Worm (Caenorhabditis elegans) whole organism, young adult: ENCODE results near the gene txt-4.

Experiments used
- B0336.3 ChIP-seq: fragments of 200-800 bp; sonication (Bioruptor generic); IDR thresholded peaks from 2 replicates; pipeline ENCODE4 v1.3.6; 2022; ENCODE audit warnings: missing genetic modification characterization, missing compliant biosample characterization
- C06A6.2 ChIP-seq: fragments of 200-800 bp; sonication (Bioruptor generic); conservative IDR thresholded peaks from 2 replicates; pipeline ENCODE4 v1.3.6; 2022; ENCODE audit warnings: missing genetic modification characterization, missing compliant biosample characterization
- C17E4.6 ChIP-seq: fragments of 200-800 bp; sonication (Bioruptor generic); IDR thresholded peaks from 2 replicates; pipeline ENCODE4 v1.3.6; 2022; ENCODE audit warnings: missing genetic modification reagents, missing genetic modification characterization, missing compliant biosample characterization
- D2030.7 ChIP-seq: fragments of 200-800 bp; sonication (Bioruptor generic); IDR thresholded peaks from 2 replicates; pipeline ENCODE4 v1.3.6; 2022; ENCODE audit warnings: missing genetic modification reagents, missing genetic modification characterization, missing compliant biosample characterization
- F37B4.10 ChIP-seq: fragments of 200-800 bp; sonication (Bioruptor generic); IDR thresholded peaks from 2 replicates; pipeline ENCODE4 v1.3.6; 2022; ENCODE audit warnings: missing genetic modification characterization, missing compliant biosample characterization
- F39B2.1 ChIP-seq: fragments of 200-800 bp; sonication (Bioruptor generic); IDR thresholded peaks from 2 replicates; pipeline ENCODE4 v1.3.6; 2022; ENCODE audit warnings: missing genetic modification reagents, missing genetic modification characterization, missing compliant biosample characterization
- K11D2.4 ChIP-seq: fragments of 200-800 bp; sonication (Bioruptor generic); IDR thresholded peaks from 2 replicates; pipeline ENCODE4 v1.3.6; 2022; ENCODE audit warnings: missing genetic modification reagents, missing genetic modification characterization, missing compliant biosample characterization
- Y95B8A.8 ChIP-seq: fragments of 200-800 bp; sonication (Bioruptor generic); IDR thresholded peaks from 2 replicates; pipeline ENCODE4 v1.3.6; 2022; ENCODE audit warnings: missing genetic modification reagents, missing genetic modification characterization, missing compliant biosample characterization
- atf-7 ChIP-seq: sonication (generic microtip); optimal IDR thresholded peaks from 2 replicates; lab custom pipeline; 2017; ENCODE audit warnings: mild to moderate bottlenecking, missing genetic modification characterization, missing compliant biosample characterization
- attf-3 ChIP-seq: fragments of 200-800 bp; sonication (Bioruptor generic); conservative IDR thresholded peaks from 2 replicates; pipeline ENCODE4 v1.3.6; 2022; ENCODE audit warnings: missing genetic modification reagents, missing genetic modification characterization, missing compliant biosample characterization
- attf-5 ChIP-seq: fragments of 200-800 bp; sonication (Bioruptor generic); optimal IDR thresholded peaks from 2 replicates; lab custom pipeline; 2018; ENCODE audit warnings: mild to moderate bottlenecking, missing genetic modification characterization, missing compliant biosample characterization
- ccch-3 ChIP-seq: fragments of 200-800 bp; sonication (Bioruptor generic); optimal IDR thresholded peaks from 2 replicates; lab custom pipeline; 2018; ENCODE audit warnings: mild to moderate bottlenecking, missing genetic modification characterization, missing compliant biosample characterization
- ceh-91 ChIP-seq: fragments of 200-800 bp; sonication (Bioruptor generic); IDR thresholded peaks from 2 replicates; pipeline ENCODE4 v1.3.6; 2022; ENCODE audit warnings: missing genetic modification reagents, missing genetic modification characterization, missing compliant biosample characterization
- die-1 ChIP-seq: sonication (generic microtip); optimal IDR thresholded peaks from 2 replicates; lab custom pipeline; 2016; ENCODE audit warnings: missing genotype, mild to moderate bottlenecking, missing genetic modification characterization, missing compliant biosample characterization
- dox-1 ChIP-seq: fragments of 200-800 bp; sonication (Bioruptor generic); IDR thresholded peaks from 2 replicates; pipeline ENCODE4 v1.3.6; 2022; ENCODE audit warnings: missing genetic modification reagents, missing genetic modification characterization, missing compliant biosample characterization
- egrh-3 ChIP-seq: fragments of 200-800 bp; sonication (Bioruptor generic); IDR thresholded peaks from 2 replicates; pipeline ENCODE4 v1.3.6; 2022; ENCODE audit warnings: missing genetic modification reagents, missing genetic modification characterization, missing compliant biosample characterization
- ets-4 ChIP-seq: fragments of 200-800 bp; sonication (Bioruptor generic); optimal IDR thresholded peaks from 2 replicates; lab custom pipeline; 2018; ENCODE audit warnings: mild to moderate bottlenecking, missing genetic modification characterization, missing compliant biosample characterization
- gei-17 ChIP-seq: fragments of 200-800 bp; sonication (Bioruptor generic); optimal IDR thresholded peaks from 2 replicates; lab custom pipeline; 2018; ENCODE audit warnings: mild to moderate bottlenecking, missing genetic modification characterization, missing compliant biosample characterization
- hmg-1.2 ChIP-seq: fragments of 200-800 bp; sonication (Bioruptor generic); IDR thresholded peaks from 2 replicates; pipeline ENCODE4 v1.3.6; 2022; ENCODE audit warnings: missing genetic modification reagents, missing genetic modification characterization, missing compliant biosample characterization
- lin-26 ChIP-seq: fragments of 200-800 bp; sonication (Bioruptor generic); IDR thresholded peaks from 2 replicates; pipeline ENCODE4 v1.3.6; 2022; ENCODE audit warnings: missing genetic modification reagents, missing genetic modification characterization, missing compliant biosample characterization
- lin-35 ChIP-seq, 3 experiments: fragments of 150-350 bp in 2 of 3; sonication (generic microtip) in 1 of 3; optimal IDR thresholded peaks; 2 replicates each; lab custom pipeline; 2014 to 2018; ENCODE audit warnings: missing biosample characterization in 3 of 3, missing genetic modification characterization in 3 of 3, missing genetic modification reagents in 3 of 3
- madf-3 ChIP-seq: fragments of 200-800 bp; sonication (Bioruptor generic); IDR thresholded peaks from 2 replicates; pipeline ENCODE4 v1.3.6; 2022; ENCODE audit warnings: missing genetic modification reagents, missing genetic modification characterization, missing compliant biosample characterization
- madf-6 ChIP-seq: fragments of 200-800 bp; sonication (Bioruptor generic); IDR thresholded peaks from 2 replicates; pipeline ENCODE4 v1.3.6; 2022; ENCODE audit warnings: missing genetic modification reagents, missing genetic modification characterization, missing compliant biosample characterization
- mcd-1 ChIP-seq: fragments of 200-800 bp; sonication (Bioruptor generic); IDR thresholded peaks from 2 replicates; pipeline ENCODE4 v1.3.6; 2022; ENCODE audit warnings: missing genetic modification reagents, missing genetic modification characterization, missing compliant biosample characterization
- nhr-90 ChIP-seq: sonication (generic microtip); optimal IDR thresholded peaks from 2 replicates; lab custom pipeline; 2016; ENCODE audit warnings: missing genotype, mild to moderate bottlenecking, missing genetic modification characterization, missing compliant biosample characterization
- pbrm-1 ChIP-seq: fragments of 200-800 bp; sonication (Bioruptor generic); IDR thresholded peaks from 2 replicates; pipeline ENCODE4 v1.3.6; 2022; ENCODE audit warnings: missing genetic modification reagents, missing genetic modification characterization, missing compliant biosample characterization
- rpc-1 ChIP-seq, 2 experiments: fragments of 150-350 bp in 1 of 2; sonication (generic microtip) in 1 of 2; optimal IDR thresholded peaks; 2 replicates each; lab custom pipeline; 2014 to 2018; ENCODE audit warnings: missing biosample characterization in 1 of 2, missing genetic modification characterization in 1 of 2, missing genetic modification reagents in 1 of 2, missing genotype in 1 of 2
- sea-2 ChIP-seq: fragments of 200-800 bp; sonication (Bioruptor generic); IDR thresholded peaks from 2 replicates; pipeline ENCODE4 v1.3.6; 2022; ENCODE audit warnings: missing genetic modification characterization, missing compliant biosample characterization
- snpc-1.3 ChIP-seq: sonication (generic microtip); optimal IDR thresholded peaks from 2 replicates; lab custom pipeline; 2017; ENCODE audit warnings: missing genetic modification characterization, mild to moderate bottlenecking, missing compliant biosample characterization, antibody characterized with exemption, moderate library complexity, missing genotype, missing genetic modification reagents; ENCODE audit not compliant: insufficient read depth
- snpc-4 ChIP-seq, 5 experiments: fragments of 150-350 bp in 1 of 5; sonication (generic microtip) in 4 of 5; optimal IDR thresholded peaks; 2 replicates each; lab custom pipeline; 2014 to 2018; ENCODE audit warnings: missing genetic modification characterization in 5 of 5, missing biosample characterization in 3 of 5, antibody characterized with exemption in 2 of 5, mild to moderate bottlenecking in 2 of 5, missing compliant biosample characterization in 2 of 5, missing genotype in 2 of 5, moderate library complexity in 2 of 5, missing genetic modification reagents in 1 of 5
- zfh-2 ChIP-seq: fragments of 200-800 bp; sonication (Bioruptor generic); conservative IDR thresholded peaks from 2 replicates; pipeline ENCODE4 v1.3.6; 2022; ENCODE audit warnings: missing genetic modification reagents, missing genetic modification characterization, missing compliant biosample characterization
- ztf-22 ChIP-seq: fragments of 200-800 bp; sonication (Bioruptor generic); optimal IDR thresholded peaks from 2 replicates; lab custom pipeline; 2018; ENCODE audit warnings: mild to moderate bottlenecking, missing genetic modification characterization, moderate library complexity, missing compliant biosample characterization
- ztf-25 ChIP-seq: fragments of 200-800 bp; sonication (Bioruptor generic); IDR thresholded peaks from 2 replicates; pipeline ENCODE4 v1.3.6; 2022; ENCODE audit warnings: missing genetic modification reagents, missing genetic modification characterization, missing compliant biosample characterization
- ztf-26 ChIP-seq: sonication (generic microtip); optimal IDR thresholded peaks from 2 replicates; lab custom pipeline; 2017; ENCODE audit warnings: missing genetic modification characterization, missing compliant biosample characterization
- ztf-6 ChIP-seq: fragments of 200-800 bp; sonication (Bioruptor generic); IDR thresholded peaks from 2 replicates; pipeline ENCODE4 v1.3.6; 2022; ENCODE audit warnings: missing genetic modification reagents, missing genetic modification characterization, missing compliant biosample characterization

The txt-4 gene

ce11 chrIV:1514415-1514814 lies 4.1 kb downstream of the txt-4 start (continued):
- TF ChIP-seq madf-3 (0 out of 2 replicates have a peak, but pooled peaks have one; percentile 63), F37B4.10 (GFP tag; lab: Robert Waterston, UW) (no peak), ccch-3 (GFP tag; lab: Kevin White, UChicago) (no peak), snpc-1.3 (peak; percentile 14), rpc-1 (optimal IDR thresholded peaks at IDR 0.05; lab: Kevin White, UChicago) (peak; percentile 65), rpc-1 (tag; optimal IDR thresholded peaks at IDR 0.05; lab: Kevin White, UChicago) (peak; percentile 83), attf-3 (GFP tag; lab: Robert Waterston, UW) (no peak), F39B2.1 (GFP tag; lab: Robert Waterston, UW) (no peak), die-1 (tag; lab: Kevin White, UChicago) (peak; percentile 64), nhr-90 (tag; lab: Kevin White, UChicago) (peak; percentile 12), atf-7 (tag; lab: Kevin White, UChicago) (no peak), attf-5 (peak; percentile 25), ztf-25 (GFP tag; lab: Robert Waterston, UW) (no peak), lin-35 (GFP tag; optimal IDR thresholded peaks at IDR 0.05; lab: Kevin White, UChicago) (no peak), hmg-1.2 (GFP tag; lab: Robert Waterston, UW) (peak; percentile 46), ztf-22 (GFP tag; lab: Kevin White, UChicago) (no peak), C17E4.6 (GFP tag; lab: Robert Waterston, UW) (no peak), ets-4 (GFP tag; lab: Kevin White, UChicago) (no peak), D2030.7 (GFP tag; lab: Robert Waterston, UW) (peak; percentile 56; the same call in 1 of the 2 replicates), madf-6 (0 out of 2 replicates have a peak, but pooled peaks have one; percentile 31), zfh-2 (0 out of 2 replicates have a peak, but pooled peaks have one; percentile 32), K11D2.4 (GFP tag; lab: Robert Waterston, UW) (no peak), gei-17 (GFP tag; lab: Kevin White, UChicago) (no peak), mcd-1 (GFP tag; lab: Robert Waterston, UW) (peak; percentile 37; the same call in 1 of the 2 replicates), dox-1 (GFP tag; lab: Robert Waterston, UW) (peak; percentile 52; the same call in 1 of the 2 replicates), snpc-4 (GFP tag; optimal IDR thresholded peaks at IDR 0.05; lab: Kevin White, UChicago) (no peak), snpc-4 (tag; optimal IDR thresholded peaks at IDR 0.05; lab: Kevin White, UChicago) (peak in 1 of 4 experiments; percentile 12)

- TF ChIP-seq snpc-4 (GFP tag; optimal IDR thresholded peaks at IDR 0.05; lab: Kevin White, UChicago) (no peak), snpc-4 (tag; optimal IDR thresholded peaks at IDR 0.05; lab: Kevin White, UChicago) (peak in 1 of 4 experiments; percentile 51), sea-2 (no peak), zfh-2 (peak; percentile 91), ceh-91 (GFP tag; lab: Robert Waterston, UW) (no peak), hmg-1.2 (GFP tag; lab: Robert Waterston, UW) (no peak), gei-17 (GFP tag; lab: Kevin White, UChicago) (no peak), lin-26 (GFP tag; lab: Robert Waterston, UW) (0 out of 2 replicates have a peak, but pooled peaks have one; percentile 28), ztf-6 (GFP tag; lab: Robert Waterston, UW) (no peak), C06A6.2 (GFP tag; lab: Robert Waterston, UW) (no peak), pbrm-1 (GFP tag; lab: Robert Waterston, UW) (no peak), ztf-26 (tag; lab: Kevin White, UChicago) (no peak), egrh-3 (GFP tag; lab: Robert Waterston, UW) (peak; percentile 90), atf-7 (tag; lab: Kevin White, UChicago) (no peak), Y95B8A.8 (no peak), ets-4 (GFP tag; lab: Kevin White, UChicago) (no peak), B0336.3 (GFP tag; lab: Robert Waterston, UW) (no peak)
- TF ChIP-seq, all 124 proteins: peak for 4
Measured at ce11 chrIV:1515891-1516290, 5.5 kb downstream of the txt-4 start.
